Worm (Caenorhabditis elegans) whole organism, midembryonic: ENCODE data around the gene sams-5.

Source experiments
- T22C8.4 ChIP-seq: fragments of 200-800 bp; sonication (Bioruptor generic); IDR thresholded peaks from 2 replicates; pipeline ENCODE4 v1.3.6; 2022; ENCODE audit warnings: missing genetic modification characterization, missing compliant biosample characterization
- cog-1 ChIP-seq: sonication (generic microtip); optimal IDR thresholded peaks from 2 replicates; lab custom pipeline; 2016; ENCODE audit warnings: missing genetic modification characterization, missing compliant biosample characterization
- flt-1 ChIP-seq: fragments of 200-800 bp; sonication (Bioruptor generic); IDR thresholded peaks from 2 replicates; pipeline ENCODE4 v1.3.6; 2022; ENCODE audit warnings: missing genetic modification characterization, missing compliant biosample characterization
- tab-1 ChIP-seq: fragments of 200-800 bp; sonication (Bioruptor generic); IDR thresholded peaks from 2 replicates; pipeline ENCODE4 v1.3.6; 2022; ENCODE audit warnings: missing genetic modification characterization, missing compliant biosample characterization
- ztf-23 ChIP-seq: fragments of 200-800 bp; sonication (Bioruptor generic); IDR thresholded peaks from 2 replicates; pipeline ENCODE4 v1.3.6; 2022; ENCODE audit warnings: missing genetic modification reagents, missing genetic modification characterization, missing compliant biosample characterization

DNA sequence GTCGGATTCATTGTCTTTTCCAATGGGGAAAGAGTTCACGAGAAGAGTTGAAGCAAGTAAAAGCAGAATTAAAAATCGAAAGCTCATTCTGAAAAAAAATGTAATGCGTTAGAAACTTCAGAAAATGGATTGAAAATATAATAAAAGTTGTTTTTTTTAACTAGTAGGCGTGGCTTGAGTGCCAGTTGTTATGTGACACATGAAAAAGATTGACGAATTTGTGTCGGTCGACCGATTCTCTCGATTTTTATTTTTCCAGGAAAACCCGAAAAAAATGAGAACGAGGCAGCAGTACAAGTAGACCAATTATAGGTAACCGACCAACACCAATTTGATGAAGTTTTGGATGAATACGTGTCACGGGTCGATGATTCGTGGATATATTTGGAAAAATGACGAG is 19.6 kb downstream of the sams-5 start, which contains the start of gene nlp-16:
- TF ChIP-seq cog-1 (tag; lab: Kevin White, UChicago) (no peak), flt-1 (no peak), tab-1 (GFP tag; lab: Robert Waterston, UW) (no peak), ztf-23 (no peak), T22C8.4 (no peak)
